Fruit fly (Drosophila melanogaster): ENCODE measurements around the gene nkd.

Gene nkd

dm6 chr3L:19040155-19040644 is 5.0 kb downstream of the nkd start (continued):
- TF ChIP-seq vnd (GFP tag; IDR thresholded peaks at IDR 0.05; ENCODE audit: partially characterized antibody) = no peak
- no peak for TF ChIP-seq row (GFP tag; IDR thresholded peaks at IDR 0.05)
- TF ChIP-seq H2.0 (GFP tag; IDR thresholded peaks at IDR 0.05) = no peak
- TF ChIP-seq danr (GFP tag; IDR thresholded peaks at IDR 0.05) = no peak
- TF ChIP-seq CG9215 (GFP tag; IDR thresholded peaks at IDR 0.05) = no peak
- no peak for TF ChIP-seq wor (GFP tag; IDR thresholded peaks at IDR 0.05)
- TF ChIP-seq bigmax (GFP tag; optimal IDR thresholded peaks at IDR 0.05) = no peak
- no peak for TF ChIP-seq sima (GFP tag; optimal IDR thresholded peaks at IDR 0.05)
- TF ChIP-seq br (optimal IDR thresholded peaks at IDR 0.05) = no peak
- TF ChIP-seq Mad (GFP tag; optimal IDR thresholded peaks at IDR 0.05) = no peak
- TF ChIP-seq vvl (GFP tag; IDR thresholded peaks at IDR 0.05) = peak; percentile 42; the same call in 1 of the 2 replicates
- TF ChIP-seq gsb-n (tag; optimal IDR thresholded peaks at IDR 0.05) = no peak
- TF ChIP-seq CG3163 (GFP tag; optimal IDR thresholded peaks at IDR 0.05) = no peak
- peak; percentile 30 for TF ChIP-seq wek (GFP tag; optimal IDR thresholded peaks at IDR 0.05)
- TF ChIP-seq zfh1 (GFP tag; IDR thresholded peaks at IDR 0.05) = no peak
- no peak for TF ChIP-seq HLHmδ (GFP tag; optimal IDR thresholded peaks at IDR 0.05)
- TF ChIP-seq trem (tag; optimal IDR thresholded peaks at IDR 0.05) = no peak
- TF ChIP-seq chm (GFP tag; IDR thresholded peaks at IDR 0.05) = no peak
- TF ChIP-seq Oaz (GFP tag; IDR thresholded peaks at IDR 0.05) = no peak
- no peak for TF ChIP-seq Gsc (GFP tag; IDR thresholded peaks at IDR 0.05)
- no peak for TF ChIP-seq tin (GFP tag; optimal IDR thresholded peaks at IDR 0.05)
- no peak for TF ChIP-seq CG18764 (GFP tag; optimal IDR thresholded peaks at IDR 0.05)
- no peak for TF ChIP-seq CG2875 (GFP tag; optimal IDR thresholded peaks at IDR 0.05)
- TF ChIP-seq Sin3A (optimal IDR thresholded peaks at IDR 0.05) = no peak
- TF ChIP-seq CG3726 (GFP tag; IDR thresholded peaks at IDR 0.05) = no peak
- no peak for TF ChIP-seq Lpt (GFP tag; optimal IDR thresholded peaks at IDR 0.05)
- no peak for TF ChIP-seq NFAT (GFP tag; IDR thresholded peaks at IDR 0.05)
- no peak for TF ChIP-seq esg (GFP tag; conservative IDR thresholded peaks at IDR 0.05)
- no peak for TF ChIP-seq tap (tag; optimal IDR thresholded peaks at IDR 0.05)

- TF ChIP-seq HLHmδ (GFP tag; optimal IDR thresholded peaks at IDR 0.05) = no peak
- TF ChIP-seq CG18262 (tag; optimal IDR thresholded peaks at IDR 0.05) = peak; percentile 7
- no peak for TF ChIP-seq da (GFP tag; optimal IDR thresholded peaks at IDR 0.05)
- no peak for TF ChIP-seq CG7839 (tag; optimal IDR thresholded peaks at IDR 0.05)
- TF ChIP-seq Myb (GFP tag; optimal IDR thresholded peaks at IDR 0.05) = no peak
- TF ChIP-seq sens (GFP tag) = peak; percentile 50
- TF ChIP-seq seq (GFP tag; IDR thresholded peaks at IDR 0.05) = no peak
- no peak for TF ChIP-seq pita (GFP tag; optimal IDR thresholded peaks at IDR 0.05)
- TF ChIP-seq CG7987 (GFP tag; optimal IDR thresholded peaks at IDR 0.05) = no peak
- TF ChIP-seq CG12236 (GFP tag; optimal IDR thresholded peaks at IDR 0.05) = no peak
- TF ChIP-seq bsh (GFP tag; optimal IDR thresholded peaks at IDR 0.05) = peak in 1 of 2 experiments; percentile 11
- no peak for TF ChIP-seq HLH4C (GFP tag; IDR thresholded peaks at IDR 0.05; ENCODE audit: partially characterized antibody)
- TF ChIP-seq unc-4 (GFP tag; IDR thresholded peaks at IDR 0.05; ENCODE audit: partially characterized antibody) = no peak
- TF ChIP-seq CG12219 (GFP tag; optimal IDR thresholded peaks at IDR 0.05) = no peak
- no peak for TF ChIP-seq CG11504 (tag; optimal IDR thresholded peaks at IDR 0.05)
- no peak for TF ChIP-seq z (GFP tag; IDR thresholded peaks at IDR 0.05)
- TF ChIP-seq ham (GFP tag; IDR thresholded peaks at IDR 0.05) = no peak
- TF ChIP-seq Hey (tag; optimal IDR thresholded peaks at IDR 0.05) = no peak
- no peak for TF ChIP-seq sim (GFP tag; IDR thresholded peaks at IDR 0.05)
- no peak for TF ChIP-seq nmo (GFP tag; optimal IDR thresholded peaks at IDR 0.05)
- no peak for TF ChIP-seq trem (tag; optimal IDR thresholded peaks at IDR 0.05)
- TF ChIP-seq fd64A (GFP tag; optimal IDR thresholded peaks at IDR 0.05) = no peak
- TF ChIP-seq jing (GFP tag; optimal IDR thresholded peaks at IDR 0.05) = no peak
- TF ChIP-seq CG10147 (GFP tag; optimal IDR thresholded peaks at IDR 0.05) = no peak
- no peak for TF ChIP-seq CG10543 (GFP tag; optimal IDR thresholded peaks at IDR 0.05)
- peak; percentile 15 for TF ChIP-seq Med (GFP tag)
- TF ChIP-seq CG13894 (tag; optimal IDR thresholded peaks at IDR 0.05) = no peak
Observed at dm6 chr3L:19037051-19037450, 8.2 kb downstream of the nkd start.
